Worm (Caenorhabditis elegans) whole organism, midembryonic: ENCODE data around the gene gbf-1.

Experiments used
- T22C8.4 ChIP-seq: fragments of 200-800 bp; sonication (Bioruptor generic); IDR thresholded peaks from 2 replicates; pipeline ENCODE4 v1.3.6; 2022; ENCODE audit warnings: missing genetic modification characterization, missing compliant biosample characterization
- cog-1 ChIP-seq: sonication (generic microtip); optimal IDR thresholded peaks from 2 replicates; lab custom pipeline; 2016; ENCODE audit warnings: missing genetic modification characterization, missing compliant biosample characterization
- flt-1 ChIP-seq: fragments of 200-800 bp; sonication (Bioruptor generic); IDR thresholded peaks from 2 replicates; pipeline ENCODE4 v1.3.6; 2022; ENCODE audit warnings: missing genetic modification characterization, missing compliant biosample characterization
- klf-2 ChIP-seq: fragments of 200-800 bp; sonication (Bioruptor generic); conservative IDR thresholded peaks from 2 replicates; pipeline ENCODE4 v1.3.6; 2022; ENCODE audit warnings: missing genetic modification reagents, missing genetic modification characterization, missing compliant biosample characterization
- med-1 ChIP-seq: sonication (generic microtip); optimal IDR thresholded peaks from 2 replicates; lab custom pipeline; 2017; ENCODE audit warnings: missing genetic modification characterization, mild to moderate bottlenecking, missing compliant biosample characterization, antibody characterized with exemption, missing genetic modification reagents; ENCODE audit not compliant: insufficient read depth
- ztf-23 ChIP-seq: fragments of 200-800 bp; sonication (Bioruptor generic); IDR thresholded peaks from 2 replicates; pipeline ENCODE4 v1.3.6; 2022; ENCODE audit warnings: missing genetic modification reagents, missing genetic modification characterization, missing compliant biosample characterization

DNA sequence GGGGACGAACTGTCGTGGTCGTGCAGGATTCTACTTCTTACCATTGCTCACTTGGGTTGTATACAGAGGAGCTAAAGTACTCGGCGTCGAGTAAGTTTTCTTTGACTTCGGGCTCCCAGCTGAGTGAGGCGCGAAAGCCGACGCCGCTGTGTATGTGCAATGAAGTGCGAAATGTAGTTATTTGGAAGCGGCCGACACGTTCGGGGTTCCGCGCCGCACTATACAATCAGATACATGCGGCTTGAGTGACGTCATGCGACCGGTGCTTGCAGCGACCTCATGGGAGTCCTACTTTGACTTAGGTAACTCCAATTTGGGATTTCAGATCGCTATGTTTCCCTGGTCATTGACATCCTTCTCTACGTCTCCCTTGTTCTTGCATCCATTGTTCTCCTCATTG, 44.4 kb upstream of the gbf-1 start:
- no peak for TF ChIP-seq med-1
- TF ChIP-seq cog-1 (tag; lab: Kevin White, UChicago), result no peak
- no peak for TF ChIP-seq T22C8.4 (GFP tag; lab: Robert Waterston, UW)
- TF ChIP-seq flt-1 (GFP tag; lab: Robert Waterston, UW), result no peak
- TF ChIP-seq klf-2 (GFP tag; lab: Robert Waterston, UW), result no peak
- no peak for TF ChIP-seq ztf-23 (GFP tag; lab: Robert Waterston, UW)
